Worm (Caenorhabditis elegans): Measurements from ENCODE around the gene mms-19.

The mms-19 gene

DNA sequence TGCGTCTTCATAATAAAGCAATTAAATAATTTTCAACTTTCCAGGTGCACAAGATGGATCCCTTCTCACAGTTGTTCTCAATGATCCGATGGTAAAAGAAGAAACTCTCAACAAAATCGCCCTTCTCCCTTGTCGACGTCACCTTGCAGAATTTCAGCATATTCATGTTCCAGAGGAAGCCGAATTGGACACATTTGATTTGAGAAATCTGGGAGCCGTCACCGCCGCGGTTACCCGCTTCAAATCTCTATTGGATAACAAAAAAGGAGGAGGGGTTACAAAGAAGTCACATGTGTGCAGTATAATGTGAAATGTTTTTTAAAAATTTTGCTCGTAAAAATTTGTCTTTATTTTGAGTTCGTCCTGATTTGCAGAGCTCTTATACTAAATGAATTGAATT is 11.4 kb upstream of the mms-19 start (continued):
- no peak for TF ChIP-seq him-1 (tag; optimal IDR thresholded peaks at IDR 0.05)
- TF ChIP-seq lin-54 (GFP tag; optimal IDR thresholded peaks at IDR 0.05): peak; percentile 35
- TF ChIP-seq madf-3 (GFP tag; IDR thresholded peaks at IDR 0.05): peak; percentile 55; the same call in 1 of the 2 replicates
- TF ChIP-seq ekl-4 (GFP tag; IDR thresholded peaks at IDR 0.05): peak; percentile 54
- TF ChIP-seq mes-4 (tag; optimal IDR thresholded peaks at IDR 0.05): no peak
- TF ChIP-seq F55B11.4 (tag; optimal IDR thresholded peaks at IDR 0.05; ENCODE audit: borderline replicate concordance, insufficient read depth): no peak
- no peak for TF ChIP-seq mel-28 (tag; optimal IDR thresholded peaks at IDR 0.05; ENCODE audit: borderline replicate concordance)
- TF ChIP-seq snpc-3.4 (tag; optimal IDR thresholded peaks at IDR 0.05): peak; percentile 10
- TF ChIP-seq lin-26 (GFP tag; IDR thresholded peaks at IDR 0.05): peak; percentile 46; the same call in 1 of the 2 replicates
- no peak for TF ChIP-seq snpc-1.3 (tag; optimal IDR thresholded peaks at IDR 0.05; ENCODE audit: insufficient read depth)
- TF ChIP-seq hsf-1 (GFP tag; IDR thresholded peaks at IDR 0.05): peak; percentile 61; the same call in 1 of the 2 replicates
- TF ChIP-seq repo-1 (tag; optimal IDR thresholded peaks at IDR 0.05): peak; percentile 22
- no peak for TF ChIP-seq K12H6.12 (tag; optimal IDR thresholded peaks at IDR 0.05)
- TF ChIP-seq mcd-1 (GFP tag; IDR thresholded peaks at IDR 0.05): 0 out of 2 replicates have a peak, but pooled peaks have one; percentile 4
- no peak for TF ChIP-seq ztf-25 (GFP tag; IDR thresholded peaks at IDR 0.05)
- peak; percentile 54; the same call in 1 of the 2 replicates for TF ChIP-seq Y53G8AR.9 (GFP tag; conservative IDR thresholded peaks at IDR 0.05)
- peak; percentile 29 for TF ChIP-seq ceh-79 (tag; optimal IDR thresholded peaks at IDR 0.05)
- 0 out of 2 replicates have a peak, but pooled peaks have one; percentile 70 for TF ChIP-seq cebp-2 (GFP tag; IDR thresholded peaks at IDR 0.05)
- TF ChIP-seq Y56A3A.18 (GFP tag; IDR thresholded peaks at IDR 0.05): peak; percentile 36; the same call in 1 of the 2 replicates
- no peak for TF ChIP-seq dpl-1 (GFP tag; optimal IDR thresholded peaks at IDR 0.05)
- peak; percentile 43; the same call in 1 of the 2 replicates for TF ChIP-seq madf-6 (GFP tag; IDR thresholded peaks at IDR 0.05)
- TF ChIP-seq hrde-1 (tag; optimal IDR thresholded peaks at IDR 0.05; ENCODE audit: borderline replicate concordance): no peak
- TF ChIP-seq attf-6 (GFP tag; IDR thresholded peaks at IDR 0.05): peak; percentile 40; the same call in 1 of the 2 replicates
- 0 out of 2 replicates have a peak, but pooled peaks have one; percentile 14 for TF ChIP-seq F39B2.1 (GFP tag; IDR thresholded peaks at IDR 0.05)
- TF ChIP-seq ztf-18 (tag; optimal IDR thresholded peaks at IDR 0.05): peak; percentile 38
- peak; percentile 12 for TF ChIP-seq lsl-1 (GFP tag; optimal IDR thresholded peaks at IDR 0.05)
- peak; percentile 22 for TF ChIP-seq chd-7 (tag; optimal IDR thresholded peaks at IDR 0.05)
- no peak for TF ChIP-seq ceh-100 (GFP tag; IDR thresholded peaks at IDR 0.05)
- no peak for TF ChIP-seq ztf-3 (GFP tag; optimal IDR thresholded peaks at IDR 0.05)
- no peak for TF ChIP-seq somi-1 (GFP tag; optimal IDR thresholded peaks at IDR 0.05)

ce11 chrV:5504295-5504694 is 9.9 kb upstream of the mms-19 start:
- TF ChIP-seq egrh-3 (GFP tag; IDR thresholded peaks at IDR 0.05) (peak; percentile 27; the same call in 1 of the 2 replicates), D2030.7 (GFP tag; IDR thresholded peaks at IDR 0.05) (no peak), lsy-27 (tag; optimal IDR thresholded peaks at IDR 0.05; ENCODE audit: borderline replicate concordance, insufficient read depth) (no peak), nhr-120 (GFP tag; IDR thresholded peaks at IDR 0.05) (no peak), dox-1 (GFP tag; IDR thresholded peaks at IDR 0.05) (peak; percentile 13; the same call in 1 of the 2 replicates), Y56A3A.18 (GFP tag; IDR thresholded peaks at IDR 0.05) (no peak), zfh-2 (GFP tag; conservative IDR thresholded peaks at IDR 0.05) (peak; percentile 58), unc-62 (GFP tag; optimal IDR thresholded peaks at IDR 0.05) (no peak), unc-130 (GFP tag; optimal IDR thresholded peaks at IDR 0.05) (no peak), nfyb-1 (GFP tag; IDR thresholded peaks at IDR 0.05) (0 out of 2 replicates have a peak, but pooled peaks have one; percentile 12)

All from whole organism, young adult.